Worm (Caenorhabditis elegans) whole organism, late embryonic: Measurements from ENCODE around the gene mrpl-21.

Source experiments
- C38D4.7 ChIP-seq: fragments of 200-800 bp; sonication (Bioruptor generic); optimal IDR thresholded peaks from 2 replicates; lab custom pipeline; 2018; ENCODE audit warnings: mild to moderate bottlenecking, missing genetic modification characterization, moderate library complexity, missing compliant biosample characterization
- K09A11.1 ChIP-seq: sonication (generic microtip); optimal IDR thresholded peaks from 2 replicates; lab custom pipeline; 2017; ENCODE audit warnings: antibody characterized with exemption, mild to moderate bottlenecking, missing genetic modification characterization, missing compliant biosample characterization; ENCODE audit not compliant: insufficient read depth
- Y22D7AL.16 ChIP-seq: sonication (generic microtip); optimal IDR thresholded peaks from 2 replicates; lab custom pipeline; 2016; ENCODE audit warnings: missing genetic modification characterization, missing compliant biosample characterization
- ceh-14 ChIP-seq: sonication (generic microtip); optimal IDR thresholded peaks from 2 replicates; lab custom pipeline; 2016; ENCODE audit warnings: missing genotype, missing genetic modification characterization, missing compliant biosample characterization
- ceh-45 ChIP-seq: fragments of 200-800 bp; sonication (Bioruptor generic); IDR thresholded peaks from 2 replicates; pipeline ENCODE4 v1.3.6; 2022; ENCODE audit warnings: missing genetic modification reagents, missing genetic modification characterization, missing compliant biosample characterization
- fkh-10 ChIP-seq: fragments of 150-350 bp; optimal IDR thresholded peaks from 2 replicates; lab custom pipeline; 2014; ENCODE audit warnings: missing biosample characterization, missing genetic modification reagents, missing genetic modification characterization
- lin-11 ChIP-seq: fragments of 200-800 bp; sonication (Bioruptor generic); optimal IDR thresholded peaks from 2 replicates; lab custom pipeline; 2018; ENCODE audit warnings: mild to moderate bottlenecking, missing genetic modification characterization, missing compliant biosample characterization
- nfya-1 ChIP-seq: sonication (generic microtip); optimal IDR thresholded peaks from 2 replicates; lab custom pipeline; 2017; ENCODE audit warnings: missing genetic modification characterization, mild to moderate bottlenecking, missing compliant biosample characterization, antibody characterized with exemption, moderate library complexity
- nhr-11 ChIP-seq: fragments of 150-350 bp; optimal IDR thresholded peaks from 2 replicates; lab custom pipeline; 2014; ENCODE audit warnings: missing biosample characterization, missing genetic modification characterization
- pqm-1 ChIP-seq: sonication (generic microtip); optimal IDR thresholded peaks from 2 replicates; lab custom pipeline; 2016; ENCODE audit warnings: missing genetic modification characterization, missing compliant biosample characterization
- sox-4 ChIP-seq: sonication (generic microtip); optimal IDR thresholded peaks from 2 replicates; lab custom pipeline; 2017; ENCODE audit warnings: mild to moderate bottlenecking, missing genetic modification characterization, inconsistent platforms, missing compliant biosample characterization
- tbx-2 ChIP-seq: sonication (generic microtip); optimal IDR thresholded peaks from 2 replicates; lab custom pipeline; 2016; ENCODE audit warnings: missing genetic modification characterization, missing compliant biosample characterization
- tbx-7 ChIP-seq: sonication (generic microtip); optimal IDR thresholded peaks from 2 replicates; lab custom pipeline; 2016; ENCODE audit warnings: missing genotype, missing genetic modification characterization, missing compliant biosample characterization

- TF ChIP-seq tbx-7 (tag; lab: Kevin White, UChicago) (no peak), nhr-11 (tag; lab: Kevin White, UChicago) (no peak), C38D4.7 (GFP tag; lab: Kevin White, UChicago) (no peak), nfya-1 (tag; lab: Kevin White, UChicago) (no peak), ceh-45 (no peak), sox-4 (tag; lab: Kevin White, UChicago) (no peak), lin-11 (tag; lab: Kevin White, UChicago) (no peak), Y22D7AL.16 (tag; lab: Kevin White, UChicago) (no peak), ceh-14 (tag; lab: Kevin White, UChicago) (no peak), fkh-10 (GFP tag; lab: Kevin White, UChicago) (no peak), pqm-1 (tag; lab: Kevin White, UChicago) (no peak), tbx-2 (tag; lab: Kevin White, UChicago) (no peak), K09A11.1 (tag; lab: Kevin White, UChicago) (no peak)
Measured at ce11 chrIII:4272864-4273263, 29.5 kb upstream of the mrpl-21 start.
